Fruit fly (Drosophila melanogaster) whole organism, embryonic: ENCODE results near the gene trbd.

Experiments
- Adf1 ChIP-seq: fragments of 200-800 bp; sonication (Bioruptor generic); IDR thresholded peaks from 2 replicates; pipeline ENCODE4 v1.3.6; 2022; ENCODE audit warnings: missing biosample characterization, missing genetic modification characterization
- CG10543 ChIP-seq: fragments of 200-800 bp; sonication (Bioruptor generic); optimal IDR thresholded peaks from 3 replicates; lab custom pipeline; 2017; ENCODE audit warnings: missing biosample characterization, mild to moderate bottlenecking, missing genetic modification characterization, moderate library complexity
- CG11247 ChIP-seq: fragments of 200-800 bp; sonication (Bioruptor generic); IDR thresholded peaks from 2 replicates; pipeline ENCODE4 v1.3.6; 2022; ENCODE audit warnings: missing biosample characterization, missing genetic modification characterization
- CG12219 ChIP-seq: fragments of 200-800 bp; sonication (Bioruptor generic); optimal IDR thresholded peaks from 3 replicates; lab custom pipeline; 2018; ENCODE audit warnings: missing biosample characterization, mild to moderate bottlenecking, missing genetic modification characterization
- CG14710 ChIP-seq: fragments of 200-800 bp; sonication (Bioruptor generic); optimal IDR thresholded peaks from 3 replicates; lab custom pipeline; 2019; ENCODE audit warnings: missing biosample characterization, mild to moderate bottlenecking, missing genetic modification characterization, moderate library complexity
- CG18764 ChIP-seq: fragments of 200-800 bp; sonication (Bioruptor generic); optimal IDR thresholded peaks from 3 replicates; lab custom pipeline; 2016; ENCODE audit warnings: missing biosample characterization, missing genetic modification characterization
- CG2116 ChIP-seq: fragments of 200-800 bp; sonication (Bioruptor generic); optimal IDR thresholded peaks from 3 replicates; lab custom pipeline; 2018; ENCODE audit warnings: missing biosample characterization, mild to moderate bottlenecking, missing genetic modification characterization
- CG30020 ChIP-seq: fragments of 200-800 bp; optimal IDR thresholded peaks from 2 replicates; lab custom pipeline; 2019; ENCODE audit warnings: missing biosample characterization, mild to moderate bottlenecking, missing genetic modification characterization, moderate library complexity
- CG30403 ChIP-seq: fragments of 200-800 bp; sonication (Bioruptor generic); optimal IDR thresholded peaks from 3 replicates; lab custom pipeline; 2016; ENCODE audit warnings: missing biosample characterization, missing genetic modification characterization
- CG3065 ChIP-seq: fragments of 200-800 bp; sonication (Bioruptor generic); optimal IDR thresholded peaks from 2 replicates; lab custom pipeline; 2016; ENCODE audit warnings: missing biosample characterization, missing genetic modification characterization
- CG34422 ChIP-seq: fragments of 200-800 bp; sonication (Bioruptor generic); IDR thresholded peaks from 3 replicates; pipeline ENCODE4 v1.3.6; 2022; ENCODE audit warnings: missing biosample characterization, missing genetic modification characterization
- CG4707 ChIP-seq: fragments of 200-800 bp; sonication (Bioruptor generic); optimal IDR thresholded peaks from 2 replicates; lab custom pipeline; 2018; ENCODE audit warnings: missing biosample characterization, mild to moderate bottlenecking, missing genetic modification characterization, moderate library complexity
- CG5245 ChIP-seq: fragments of 200-800 bp; sonication (Bioruptor generic); optimal IDR thresholded peaks from 3 replicates; lab custom pipeline; 2016; ENCODE audit warnings: missing biosample characterization, missing genetic modification characterization
- CG9727 ChIP-seq: fragments of 200-800 bp; sonication (Bioruptor generic); optimal IDR thresholded peaks from 3 replicates; lab custom pipeline; 2017; ENCODE audit warnings: missing biosample characterization, mild to moderate bottlenecking, missing genetic modification characterization
- CoRest ChIP-seq: fragments of 200-800 bp; sonication (Bioruptor generic); optimal IDR thresholded peaks from 3 replicates; lab custom pipeline; 2018; ENCODE audit warnings: missing biosample characterization, mild to moderate bottlenecking, missing genetic modification characterization, moderate library complexity
- D19A ChIP-seq: fragments of 200-800 bp; optimal IDR thresholded peaks from 3 replicates; lab custom pipeline; 2019; ENCODE audit warnings: missing biosample characterization, mild to moderate bottlenecking, missing genetic modification characterization, moderate library complexity
- ERR ChIP-seq: fragments of 200-800 bp; sonication (Bioruptor generic); optimal IDR thresholded peaks from 2 replicates; lab custom pipeline; 2016; ENCODE audit warnings: missing biosample characterization, missing genetic modification characterization
- Hand ChIP-seq: fragments of 200-800 bp; sonication (Bioruptor generic); optimal IDR thresholded peaks from 2 replicates; lab custom pipeline; 2017; ENCODE audit warnings: mild to moderate bottlenecking, missing biosample characterization, missing genetic modification reagents, missing genetic modification characterization
- Hr78 ChIP-seq, 2 experiments: fragments of 200-800 bp in 1 of 2; fragments of >200 bp in 1 of 2; sonication (Bioruptor generic) in 1 of 2; optimal IDR thresholded peaks; 2 replicates each; lab custom pipeline; 2017 to 2019; ENCODE audit warnings: missing biosample characterization in 2 of 2, missing genetic modification characterization in 2 of 2, mild to moderate bottlenecking in 1 of 2, moderate library complexity in 1 of 2
- MBD-R2 ChIP-seq: fragments of 200-800 bp; sonication (Bioruptor generic); IDR thresholded peaks from 2 replicates; pipeline ENCODE4 v1.3.6; 2022; ENCODE audit warnings: missing biosample characterization, missing genetic modification characterization
- NfI ChIP-seq: fragments of 200-800 bp; sonication (Bioruptor generic); optimal IDR thresholded peaks from 3 replicates; lab custom pipeline; 2018; ENCODE audit warnings: missing biosample characterization, mild to moderate bottlenecking, missing genetic modification characterization, moderate library complexity
- Ptx1 ChIP-seq: fragments of 200-800 bp; sonication (Bioruptor generic); IDR thresholded peaks from 2 replicates; pipeline ENCODE4 v1.3.6; 2022; ENCODE audit warnings: missing biosample characterization, missing genetic modification characterization
- Sry-β ChIP-seq: fragments of 200-800 bp; sonication (Bioruptor generic); optimal IDR thresholded peaks from 2 replicates; lab custom pipeline; 2018; ENCODE audit warnings: missing biosample characterization, mild to moderate bottlenecking, missing genetic modification characterization, moderate library complexity
- Stat92E ChIP-seq, 3 experiments: fragments of >200 bp in 2 of 3; fragments of 200-800 bp in 1 of 3; sonication (Bioruptor generic) in 1 of 3; optimal IDR thresholded peaks; 2 replicates each; lab custom pipeline; 2017 to 2019; ENCODE audit warnings: missing biosample characterization in 3 of 3, missing genetic modification characterization in 3 of 3, mild to moderate bottlenecking in 1 of 3, moderate library complexity in 1 of 3
- amos ChIP-seq: fragments of 200-800 bp; sonication (Bioruptor generic); IDR thresholded peaks from 2 replicates; pipeline ENCODE4 v1.3.6; 2022; ENCODE audit warnings: missing biosample characterization, missing genetic modification characterization; ENCODE audit not compliant: partially characterized antibody
- chn ChIP-seq: fragments of 200-800 bp; sonication (Bioruptor generic); optimal IDR thresholded peaks from 2 replicates; lab custom pipeline; 2016; ENCODE audit warnings: missing biosample characterization, missing genetic modification characterization
- dan ChIP-seq: fragments of 200-800 bp; sonication (Bioruptor generic); IDR thresholded peaks from 2 replicates; pipeline ENCODE4 v1.3.6; 2022; ENCODE audit warnings: missing biosample characterization, missing genetic modification characterization
- dpn ChIP-seq, 2 experiments: fragments of 200-800 bp; sonication (Bioruptor generic); optimal IDR thresholded peaks; 3 replicates each; lab custom pipeline; 2016; ENCODE audit warnings: missing biosample characterization in 2 of 2, missing genetic modification characterization in 2 of 2
- emc ChIP-seq: fragments of 200-800 bp; sonication (Bioruptor generic); optimal IDR thresholded peaks from 2 replicates; lab custom pipeline; 2016; ENCODE audit warnings: missing biosample characterization, missing genetic modification characterization
- fd3F ChIP-seq: fragments of 200-800 bp; sonication (Bioruptor generic); optimal IDR thresholded peaks from 2 replicates; lab custom pipeline; 2018; ENCODE audit warnings: missing biosample characterization, mild to moderate bottlenecking, missing genetic modification characterization, moderate library complexity
- h ChIP-seq: fragments of >200 bp; optimal IDR thresholded peaks from 2 replicates; lab custom pipeline; 2017
- hb ChIP-seq: fragments of 200-800 bp; sonication (Bioruptor generic); IDR thresholded peaks from 3 replicates; pipeline ENCODE4 v1.3.6; 2022; ENCODE audit warnings: missing biosample characterization, missing genetic modification characterization; ENCODE audit not compliant: partially characterized antibody
- hbn ChIP-seq: fragments of 200-800 bp; sonication (Bioruptor generic); IDR thresholded peaks from 2 replicates; pipeline ENCODE4 v1.3.6; 2022; ENCODE audit warnings: missing biosample characterization, missing genetic modification characterization; ENCODE audit not compliant: partially characterized antibody
- inv ChIP-seq: fragments of 200-800 bp; sonication (Bioruptor generic); IDR thresholded peaks from 2 replicates; pipeline ENCODE4 v1.3.6; 2022; ENCODE audit warnings: missing biosample characterization, missing genetic modification characterization; ENCODE audit not compliant: partially characterized antibody
- jing ChIP-seq: fragments of 200-800 bp; sonication (Bioruptor generic); optimal IDR thresholded peaks from 2 replicates; lab custom pipeline; 2018; ENCODE audit warnings: missing biosample characterization, mild to moderate bottlenecking, missing genetic modification characterization
- knrl ChIP-seq: fragments of 200-800 bp; sonication (Bioruptor generic); IDR thresholded peaks from 3 replicates; pipeline ENCODE4 v1.3.6; 2022; ENCODE audit warnings: missing biosample characterization, missing genetic modification characterization; ENCODE audit not compliant: partially characterized antibody
- lilli ChIP-seq: fragments of 200-800 bp; sonication (Bioruptor generic); optimal IDR thresholded peaks from 3 replicates; lab custom pipeline; 2016; ENCODE audit warnings: missing biosample characterization, missing genetic modification characterization
- nmo ChIP-seq: fragments of 200-800 bp; sonication (Bioruptor generic); optimal IDR thresholded peaks from 2 replicates; lab custom pipeline; 2018; ENCODE audit warnings: missing biosample characterization, mild to moderate bottlenecking, missing genetic modification characterization, moderate library complexity
- pfk ChIP-seq: fragments of 200-800 bp; sonication (Bioruptor generic); optimal IDR thresholded peaks from 2 replicates; lab custom pipeline; 2018; ENCODE audit warnings: missing biosample characterization, mild to moderate bottlenecking, missing genetic modification characterization, moderate library complexity
- pros ChIP-seq: fragments of 200-800 bp; sonication (Bioruptor generic); optimal IDR thresholded peaks from 3 replicates; lab custom pipeline; 2019; ENCODE audit warnings: missing biosample characterization, mild to moderate bottlenecking, missing genetic modification characterization, moderate library complexity
- salm ChIP-seq: fragments of 200-800 bp; sonication (Bioruptor generic); optimal IDR thresholded peaks from 2 replicates; lab custom pipeline; 2018; ENCODE audit warnings: missing biosample characterization, mild to moderate bottlenecking, missing genetic modification characterization
- slp2 ChIP-seq: fragments of 200-800 bp; sonication (Bioruptor generic); optimal IDR thresholded peaks from 2 replicates; lab custom pipeline; 2016; ENCODE audit warnings: missing biosample characterization, missing genetic modification characterization
- ssp ChIP-seq: fragments of 200-800 bp; sonication (Bioruptor generic); IDR thresholded peaks from 2 replicates; pipeline ENCODE4 v1.3.6; 2022; ENCODE audit warnings: missing biosample characterization, missing genetic modification characterization
- sug ChIP-seq: fragments of 200-800 bp; optimal IDR thresholded peaks from 2 replicates; lab custom pipeline; 2019; ENCODE audit warnings: missing biosample characterization, mild to moderate bottlenecking, missing genetic modification characterization, moderate library complexity
- tup ChIP-seq: fragments of 200-800 bp; sonication (Bioruptor generic); optimal IDR thresholded peaks from 2 replicates; lab custom pipeline; 2016; ENCODE audit warnings: missing biosample characterization, mild to moderate bottlenecking, missing genetic modification characterization, moderate library complexity
- tx ChIP-seq: fragments of 200-800 bp; sonication (Bioruptor generic); optimal IDR thresholded peaks from 2 replicates; lab custom pipeline; 2016; ENCODE audit warnings: missing biosample characterization, missing genetic modification characterization
- vvl ChIP-seq: fragments of 200-800 bp; sonication (Bioruptor generic); IDR thresholded peaks from 2 replicates; pipeline ENCODE4 v1.3.6; 2022; ENCODE audit warnings: missing biosample characterization, missing genetic modification characterization

trbd gene

dm6 chr3R:9710886-9711285 is at the start of gene trbd, which contains the start of gene dmt (continued):
- TF ChIP-seq CG9727 (GFP tag; lab: Kevin White, UChicago), result peak; percentile 30
- TF ChIP-seq CG3065 (GFP tag; lab: Kevin White, UChicago), result no peak
- TF ChIP-seq dan (GFP tag; lab: Robert Waterston, UW), result no peak
- peak; percentile 81 for TF ChIP-seq CG2116 (GFP tag; lab: Kevin White, UChicago)
- no peak for TF ChIP-seq NfI
- peak; percentile 55 for TF ChIP-seq ERR (GFP tag; lab: Kevin White, UChicago)
- TF ChIP-seq slp2 (GFP tag; lab: Kevin White, UChicago), result peak; percentile 39
- peak; percentile 75 for TF ChIP-seq chn (GFP tag; lab: Kevin White, UChicago)
- peak in 1 of 2 experiments; percentile 74 for TF ChIP-seq dpn (GFP tag; optimal IDR thresholded peaks at IDR 0.05; lab: Kevin White, UChicago)
- no peak for TF ChIP-seq knrl
- no peak for TF ChIP-seq hb (GFP tag; lab: Robert Waterston, UW)
- no peak for TF ChIP-seq Ptx1 (GFP tag; lab: Robert Waterston, UW)
- peak; percentile 4 for TF ChIP-seq tup (GFP tag; lab: Kevin White, UChicago)
- no peak for TF ChIP-seq Adf1 (GFP tag; lab: Robert Waterston, UW)
- no peak for TF ChIP-seq amos (GFP tag; lab: Robert Waterston, UW)
- TF ChIP-seq nmo (GFP tag; lab: Kevin White, UChicago), result no peak
- TF ChIP-seq emc, result no peak
- no peak for TF ChIP-seq jing (GFP tag; lab: Kevin White, UChicago)

dm6 chr3R:9759360-9760191 is 48.7 kb upstream of the trbd start, which contains the start of gene Mpi:
Gene Mpi (plus strand): TSS chr3R:9759622.
- TF ChIP-seq CG10543 (GFP tag; lab: Kevin White, UChicago) (peak; percentile 25), Sry-β (GFP tag; lab: Kevin White, UChicago) (no peak), lilli (GFP tag; lab: Kevin White, UChicago) (peak; percentile 37), h (lab: Kevin White, UChicago) (no peak), tx (GFP tag; lab: Kevin White, UChicago) (no peak), salm (peak; percentile 41), CG12219 (GFP tag; lab: Kevin White, UChicago) (peak; percentile 11), CG30020 (tag; lab: Kevin White, UChicago) (peak; percentile 70), CG14710 (tag; lab: Kevin White, UChicago) (peak; percentile 40), CG30403 (peak; percentile 18), inv (peak; percentile 44), ssp (peak; percentile 16; the same call in 1 of the 2 replicates), Hr78 (GFP tag; optimal IDR thresholded peaks at IDR 0.05; lab: Kevin White, UChicago) (peak in 1 of 2 experiments; percentile 84), MBD-R2 (peak; percentile 73), D19A (tag; lab: Kevin White, UChicago) (peak; percentile 100), fd3F (GFP tag; lab: Kevin White, UChicago) (peak; percentile 2), CG4707 (peak; percentile 12), CG18764 (GFP tag; lab: Kevin White, UChicago) (no peak), CG5245 (no peak), pros (GFP tag; lab: Kevin White, UChicago) (no peak), Stat92E (GFP tag; optimal IDR thresholded peaks at IDR 0.05; lab: Kevin White, UChicago) (peak in 1 of 3 experiments; percentile 49), vvl (GFP tag; lab: Robert Waterston, UW) (peak; percentile 53), pfk (GFP tag; lab: Kevin White, UChicago) (no peak), CG34422 (0 out of 3 replicates have a peak, but pooled peaks have one; percentile 30), hbn (peak; percentile 43; the same call in 1 of the 2 replicates), CG11247 (0 out of 2 replicates have a peak, but pooled peaks have one; percentile 17), Hand (GFP tag; lab: Kevin White, UChicago) (peak; percentile 21), chn (GFP tag; lab: Kevin White, UChicago) (no peak), CoRest (tag; lab: Kevin White, UChicago) (peak; percentile 40), sug (tag; lab: Kevin White, UChicago) (peak; percentile 56)
